Fruit fly (Drosophila melanogaster): Measurements from ENCODE around the gene CG9109.

dm6 chr2L:6082936-6083627 lies 48.9 kb upstream of the CG9109 start:
- TF ChIP-seq knrl (GFP tag; IDR thresholded peaks at IDR 0.05; ENCODE audit: partially characterized antibody) (no peak), ab (GFP tag; optimal IDR thresholded peaks at IDR 0.05) (no peak), sens-2 (GFP tag; IDR thresholded peaks at IDR 0.05) (no peak), CG1647 (GFP tag; optimal IDR thresholded peaks at IDR 0.05) (no peak), CG18599 (GFP tag; optimal IDR thresholded peaks at IDR 0.05) (peak; percentile 25), CG8388 (GFP tag; optimal IDR thresholded peaks at IDR 0.05) (no peak), Bteb2 (GFP tag; optimal IDR thresholded peaks at IDR 0.05) (no peak), fru (optimal IDR thresholded peaks at IDR 0.05) (no peak), usp (GFP tag; optimal IDR thresholded peaks at IDR 0.05) (no peak), Ets97D (GFP tag; optimal IDR thresholded peaks at IDR 0.05) (no peak), ttk (GFP tag; IDR thresholded peaks at IDR 0.05) (no peak), CG34224 (GFP tag; IDR thresholded peaks at IDR 0.05; ENCODE audit: partially characterized antibody) (no peak; the same call in 2 of the 3 replicates), Hand (GFP tag; optimal IDR thresholded peaks at IDR 0.05) (no peak)
